Fruit fly (Drosophila melanogaster): ENCODE measurements around the gene Sox102F.
"Not testable (repeated sequence)": the region's sequence is repeated elsewhere in the genome, so short reads cannot be mapped to it uniquely, and the experiment has no call there.

Sox102F gene

DNA sequence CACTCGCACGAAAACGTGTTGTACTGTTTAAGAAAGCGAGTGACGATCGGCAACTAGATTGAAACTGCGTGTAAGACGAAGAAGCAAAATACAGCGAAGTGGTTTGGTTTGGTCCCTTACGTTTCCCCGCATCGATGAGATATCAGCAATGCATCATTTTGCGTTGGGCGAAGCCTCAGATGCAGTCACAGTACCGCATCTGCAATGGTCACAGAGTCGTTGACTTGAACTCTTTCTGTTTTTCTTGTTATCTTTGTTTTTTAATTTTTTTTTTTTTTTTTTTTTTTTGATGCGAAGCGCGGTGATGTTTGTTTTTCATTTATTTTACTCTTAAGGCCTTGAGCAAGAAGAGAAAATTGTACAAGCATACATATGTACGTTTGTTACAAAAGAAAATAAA, 4.4 kb downstream of the Sox102F start:
- TF ChIP-seq CG17801 (GFP tag; optimal IDR thresholded peaks at IDR 0.05; ENCODE audit: partially characterized antibody), result no peak

- no peak for TF ChIP-seq CG17801 (GFP tag; optimal IDR thresholded peaks at IDR 0.05; ENCODE audit: partially characterized antibody)
These were observed 10.2 kb downstream of the Sox102F start for dm6 chr4:824043-824442.

- TF ChIP-seq CG17801 (GFP tag; optimal IDR thresholded peaks at IDR 0.05; ENCODE audit: partially characterized antibody), result no peak
These were observed 16.4 kb downstream of the Sox102F start for dm6 chr4:817799-818198.

DNA sequence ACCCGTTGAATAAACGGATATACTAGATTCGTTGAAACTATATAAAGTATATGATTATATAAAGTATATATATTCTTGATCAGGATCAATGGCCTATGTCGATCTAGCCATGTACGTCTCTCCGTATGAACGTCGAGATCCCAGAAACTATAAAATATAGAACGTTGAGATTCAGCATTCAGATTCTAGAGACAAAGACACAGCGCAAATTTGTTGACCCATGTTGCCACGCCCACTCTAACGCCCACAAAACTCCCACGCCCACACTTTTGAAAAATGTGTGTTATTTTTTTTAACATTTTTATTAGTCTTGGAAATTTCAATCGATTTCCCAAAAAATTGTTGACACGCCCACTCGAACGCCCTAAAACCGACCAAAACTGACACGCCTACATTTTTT, 17.7 kb downstream of the Sox102F start:
- TF ChIP-seq CG17801 (GFP tag; optimal IDR thresholded peaks at IDR 0.05; ENCODE audit: partially characterized antibody), result no peak

DNA sequence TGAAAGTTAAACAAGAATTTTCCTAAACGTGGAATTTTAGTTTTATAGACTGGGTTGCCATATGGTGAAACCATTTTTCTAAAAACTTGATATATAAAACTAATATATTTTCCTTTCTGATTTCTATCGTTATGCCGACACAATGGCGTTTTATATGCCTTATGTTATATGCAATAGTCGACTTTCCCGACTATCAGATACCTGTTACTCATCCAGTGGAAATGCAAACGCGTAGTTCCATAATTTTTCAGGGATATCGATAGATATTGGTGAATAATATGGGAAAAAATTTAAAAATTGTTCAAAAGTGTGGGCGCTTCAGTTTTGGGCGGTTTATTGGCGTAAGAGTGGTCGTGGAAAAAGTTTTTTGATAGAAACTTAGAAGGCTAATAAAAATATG, 23.3 kb downstream of the Sox102F start:
- TF ChIP-seq CG17801 (GFP tag; optimal IDR thresholded peaks at IDR 0.05; ENCODE audit: partially characterized antibody), result no peak

dm6 chr4:807422-808391, 26.5 kb downstream of the Sox102F start:
- TF ChIP-seq CG17801 (GFP tag; optimal IDR thresholded peaks at IDR 0.05; ENCODE audit: partially characterized antibody), result no peak

DNA sequence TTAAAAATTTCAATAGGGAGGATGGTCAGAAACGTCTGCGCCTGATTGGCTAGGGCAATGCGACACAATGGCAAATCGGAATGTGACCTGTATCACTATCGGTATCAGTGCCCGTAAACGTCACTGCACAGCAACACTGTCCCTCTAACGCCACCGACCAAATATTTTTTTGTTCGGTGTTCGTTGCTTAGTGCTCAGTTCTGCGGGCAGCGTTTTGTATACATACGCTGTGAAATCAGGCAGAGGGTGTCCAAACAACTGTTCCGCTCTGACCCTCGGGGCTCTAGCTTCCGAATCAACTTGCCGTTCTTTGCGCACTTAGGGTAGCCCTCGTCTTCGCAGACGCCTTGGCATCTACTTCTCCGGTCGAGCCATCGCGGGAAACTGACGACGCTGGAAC, 27.2 kb downstream of the Sox102F start:
- no peak for TF ChIP-seq CG17801 (GFP tag; optimal IDR thresholded peaks at IDR 0.05; ENCODE audit: partially characterized antibody)

DNA sequence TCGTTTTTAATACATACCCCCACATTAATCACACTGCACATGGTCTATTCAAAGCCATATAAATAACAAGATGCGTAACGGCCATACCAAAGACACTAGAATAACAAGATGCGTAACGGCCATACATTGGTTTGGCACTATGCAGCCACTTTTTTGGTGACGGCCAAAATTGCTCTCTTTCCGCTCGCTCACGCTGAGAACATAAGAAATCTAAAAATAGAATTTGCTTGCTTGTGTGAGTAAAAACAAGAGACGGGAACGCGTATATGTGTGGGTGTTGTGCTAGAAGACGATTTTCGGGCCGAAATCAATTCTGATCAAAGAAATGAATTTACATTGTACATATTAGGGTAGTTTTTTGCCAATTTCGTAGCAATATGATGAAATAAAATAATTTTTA, 45.3 kb downstream of the Sox102F start, which contains the start of gene MED26:
Gene MED26 (minus strand): TSS at position 101 of the 400 bp plus-strand sequence.
- TF ChIP-seq CG17801 (GFP tag; optimal IDR thresholded peaks at IDR 0.05; ENCODE audit: partially characterized antibody), result not testable (repeated sequence)

DNA sequence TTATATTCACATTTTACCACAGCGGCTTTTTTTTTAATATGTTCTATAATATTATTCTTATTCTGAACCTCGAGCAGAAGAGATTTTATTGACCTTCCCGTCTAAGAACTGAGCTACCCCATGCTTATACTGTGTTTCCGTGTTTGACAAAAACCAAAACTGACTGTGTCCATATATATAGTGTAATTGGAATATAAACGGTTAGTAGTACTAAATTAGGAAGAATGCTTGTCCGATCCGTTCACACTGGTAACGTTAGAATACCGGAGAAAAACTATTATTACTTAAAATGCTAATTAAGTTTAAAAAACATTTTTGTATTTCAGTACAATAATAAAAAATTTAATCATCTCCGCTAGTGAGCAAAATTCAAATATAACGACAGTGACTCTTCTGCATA, 45.8 kb downstream of the Sox102F start:
- TF ChIP-seq CG17801 (GFP tag; optimal IDR thresholded peaks at IDR 0.05; ENCODE audit: partially characterized antibody), result no peak

- TF ChIP-seq CG17801 (GFP tag; optimal IDR thresholded peaks at IDR 0.05; ENCODE audit: partially characterized antibody), result peak; percentile 55
These were observed 46.8 kb downstream of the Sox102F start for dm6 chr4:787389-787822.

All from ovary, adult (tissue).